Worm (Caenorhabditis elegans) whole organism, L2 larva: ENCODE results near the gene C11H1.9.

ENCODE experiments used
- C34F6.9 ChIP-seq: fragments of 150-350 bp; optimal IDR thresholded peaks from 2 replicates; lab custom pipeline; 2014; ENCODE audit warnings: missing biosample characterization, missing genetic modification characterization
- F13H6.1 ChIP-seq: sonication (generic microtip); optimal IDR thresholded peaks from 2 replicates; lab custom pipeline; 2016; ENCODE audit warnings: missing genetic modification characterization, missing compliant biosample characterization
- R02D3.7 ChIP-seq: fragments of 150-350 bp; optimal IDR thresholded peaks from 2 replicates; lab custom pipeline; 2014; ENCODE audit warnings: missing biosample characterization, missing genetic modification characterization
- ZK546.5 ChIP-seq: sonication (generic microtip); optimal IDR thresholded peaks from 2 replicates; lab custom pipeline; 2017; ENCODE audit warnings: missing biosample characterization, missing genetic modification characterization
- alr-1 ChIP-seq: fragments of 150-350 bp; optimal IDR thresholded peaks from 2 replicates; lab custom pipeline; 2014; ENCODE audit warnings: missing biosample characterization, missing genetic modification characterization
- ama-1 ChIP-seq: fragments of 150-350 bp; optimal IDR thresholded peaks from 2 replicates; lab custom pipeline; 2018; ENCODE audit warnings: inconsistent platforms
- blmp-1 ChIP-seq: sonication (generic microtip); optimal IDR thresholded peaks from 2 replicates; lab custom pipeline; 2017; ENCODE audit warnings: missing genetic modification characterization, mild to moderate bottlenecking, missing compliant biosample characterization, antibody characterized with exemption, moderate library complexity; ENCODE audit not compliant: insufficient read depth
- ceh-82 ChIP-seq: fragments of 150-350 bp; optimal IDR thresholded peaks from 2 replicates; lab custom pipeline; 2014; ENCODE audit warnings: missing biosample characterization, missing genetic modification characterization
- crh-2 ChIP-seq: sonication (generic microtip); optimal IDR thresholded peaks from 2 replicates; lab custom pipeline; 2017; ENCODE audit warnings: missing biosample characterization, missing genetic modification characterization
- egl-27 ChIP-seq: sonication (generic microtip); optimal IDR thresholded peaks from 3 replicates; lab custom pipeline; 2017; ENCODE audit warnings: missing biosample characterization, missing genetic modification reagents, missing genetic modification characterization
- elt-1 ChIP-seq: fragments of 150-350 bp; optimal IDR thresholded peaks from 2 replicates; lab custom pipeline; 2014; ENCODE audit warnings: missing biosample characterization, missing genetic modification characterization
- elt-3 ChIP-seq: sonication (generic microtip); optimal IDR thresholded peaks from 2 replicates; lab custom pipeline; 2017; ENCODE audit warnings: missing biosample characterization, missing genetic modification characterization
- fos-1 ChIP-seq: fragments of 150-350 bp; optimal IDR thresholded peaks from 2 replicates; lab custom pipeline; 2014; ENCODE audit warnings: missing biosample characterization, missing genetic modification characterization
- gmeb-1 ChIP-seq: fragments of 150-350 bp; optimal IDR thresholded peaks from 2 replicates; lab custom pipeline; 2014; ENCODE audit warnings: missing biosample characterization, missing genetic modification characterization
- lin-11 ChIP-seq: fragments of 150-350 bp; sonication (generic microtip); optimal IDR thresholded peaks from 2 replicates; lab custom pipeline; 2014; ENCODE audit warnings: missing biosample characterization, missing genetic modification characterization, inconsistent platforms, mixed read lengths
- lin-13 ChIP-seq: fragments of 150-350 bp; optimal IDR thresholded peaks from 2 replicates; lab custom pipeline; 2014; ENCODE audit warnings: missing biosample characterization, missing genetic modification reagents, missing genetic modification characterization
- lin-39 ChIP-seq: fragments of 150-350 bp; optimal IDR thresholded peaks from 2 replicates; lab custom pipeline; 2014; ENCODE audit warnings: missing biosample characterization, missing genetic modification reagents, missing genetic modification characterization
- mab-5 ChIP-seq: fragments of 150-350 bp; optimal IDR thresholded peaks from 2 replicates; lab custom pipeline; 2014; ENCODE audit warnings: missing biosample characterization, missing genetic modification characterization
- mdl-1 ChIP-seq, 2 experiments: fragments of 150-350 bp in 1 of 2; sonication (generic microtip) in 1 of 2; optimal IDR thresholded peaks; 2 replicates each; lab custom pipeline; 2017; ENCODE audit warnings: missing biosample characterization in 2 of 2, missing genetic modification characterization in 2 of 2
- nhr-10 ChIP-seq: sonication (generic microtip); optimal IDR thresholded peaks from 2 replicates; lab custom pipeline; 2017; ENCODE audit warnings: missing biosample characterization, missing genetic modification characterization
- nhr-11 ChIP-seq: fragments of 150-350 bp; optimal IDR thresholded peaks from 2 replicates; lab custom pipeline; 2014; ENCODE audit warnings: missing biosample characterization, missing genetic modification characterization
- nhr-129 ChIP-seq: fragments of 150-350 bp; optimal IDR thresholded peaks from 2 replicates; lab custom pipeline; 2014; ENCODE audit warnings: missing biosample characterization, missing genetic modification characterization
- nhr-21 ChIP-seq: fragments of 150-350 bp; optimal IDR thresholded peaks from 2 replicates; lab custom pipeline; 2014; ENCODE audit warnings: missing biosample characterization, missing genetic modification characterization
- nhr-237 ChIP-seq: fragments of 150-350 bp; optimal IDR thresholded peaks from 2 replicates; lab custom pipeline; 2014; ENCODE audit warnings: missing biosample characterization, missing genetic modification characterization
- nhr-25 ChIP-seq: fragments of 150-350 bp; sonication (generic microtip); optimal IDR thresholded peaks from 3 replicates; lab custom pipeline; 2014; ENCODE audit warnings: missing biosample characterization, missing genetic modification characterization
- nhr-6 ChIP-seq: fragments of 150-350 bp; optimal IDR thresholded peaks from 2 replicates; lab custom pipeline; 2014; ENCODE audit warnings: missing biosample characterization, missing genetic modification characterization
- skn-1 ChIP-seq: sonication (generic microtip); optimal IDR thresholded peaks from 2 replicates; lab custom pipeline; 2017; ENCODE audit warnings: missing biosample characterization, missing genetic modification characterization
- sma-9 ChIP-seq, 2 experiments: fragments of 150-350 bp in 1 of 2; sonication (generic microtip) in 1 of 2; optimal IDR thresholded peaks; 2 replicates each; lab custom pipeline; 2014 to 2016; ENCODE audit warnings: missing genetic modification characterization in 2 of 2, mild to moderate bottlenecking in 1 of 2, missing biosample characterization in 1 of 2, missing compliant biosample characterization in 1 of 2, missing genetic modification reagents in 1 of 2, moderate library complexity in 1 of 2
- unc-39 ChIP-seq: fragments of 150-350 bp; optimal IDR thresholded peaks from 2 replicates; lab custom pipeline; 2014; ENCODE audit warnings: missing biosample characterization, missing genetic modification characterization
- unc-55 ChIP-seq: fragments of 150-350 bp; sonication (generic microtip); optimal IDR thresholded peaks from 3 replicates; lab custom pipeline; 2014; ENCODE audit warnings: missing biosample characterization, missing genetic modification reagents, missing genetic modification characterization
- unc-62 ChIP-seq: fragments of 150-350 bp; optimal IDR thresholded peaks from 2 replicates; lab custom pipeline; 2014; ENCODE audit warnings: missing biosample characterization, missing genetic modification reagents, missing genetic modification characterization
- zag-1 ChIP-seq: fragments of 150-350 bp; optimal IDR thresholded peaks from 2 replicates; lab custom pipeline; 2014; ENCODE audit warnings: missing biosample characterization, missing genetic modification characterization
- ztf-1 ChIP-seq: fragments of 200-800 bp; sonication (Bioruptor generic); conservative IDR thresholded peaks from 2 replicates; pipeline ENCODE4 v1.3.6; 2022; ENCODE audit warnings: missing genetic modification characterization, missing compliant biosample characterization

The C11H1.9 gene

ce11 chrX:14355034-14355433 is 34.8 kb upstream of the C11H1.9 start:
- TF ChIP-seq lin-11 (tag; lab: Kevin White, UChicago) (no peak), nhr-237 (tag; lab: Kevin White, UChicago) (no peak), alr-1 (no peak), gmeb-1 (tag; lab: Kevin White, UChicago) (no peak), mdl-1 (tag; optimal IDR thresholded peaks at IDR 0.05; lab: Kevin White, UChicago) (no peak), skn-1 (no peak), R02D3.7 (tag; lab: Kevin White, UChicago) (no peak), unc-39 (tag; lab: Kevin White, UChicago) (no peak), elt-3 (no peak), ama-1 (lab: Kevin White, UChicago) (no peak), F13H6.1 (no peak), unc-62 (no peak), egl-27 (tag; lab: Kevin White, UChicago) (no peak), nhr-21 (no peak), mab-5 (tag; lab: Kevin White, UChicago) (no peak)

ce11 chrX:14349690-14350168 is 29.5 kb upstream of the C11H1.9 start, which contains the start of gene wdr-5.2:
wdr-5.2 (plus strand) TSS chrX:14350118.
- TF ChIP-seq zag-1 (tag; lab: Kevin White, UChicago), result no peak
- peak; percentile 21 for TF ChIP-seq crh-2 (tag; lab: Kevin White, UChicago)
- TF ChIP-seq unc-55 (GFP tag; lab: Kevin White, UChicago), result peak; percentile 67
- peak; percentile 53 for TF ChIP-seq C34F6.9
- peak; percentile 10 for TF ChIP-seq lin-13 (GFP tag; lab: Kevin White, UChicago)
- TF ChIP-seq nhr-25 (tag; lab: Kevin White, UChicago), result no peak
- no peak for TF ChIP-seq ztf-1 (GFP tag; lab: Robert Waterston, UW)
- peak; percentile 4 for TF ChIP-seq sma-9 (GFP tag; optimal IDR thresholded peaks at IDR 0.05; lab: Kevin White, UChicago)
- no peak for TF ChIP-seq sma-9 (tag; optimal IDR thresholded peaks at IDR 0.05; lab: Kevin White, UChicago)
- TF ChIP-seq fos-1 (tag; lab: Kevin White, UChicago), result no peak
- no peak for TF ChIP-seq nhr-21

- TF ChIP-seq nhr-6 (tag; lab: Kevin White, UChicago), result no peak
Observed at ce11 chrX:14347573-14347972, 27.4 kb upstream of the C11H1.9 start, which contains the start of gene K04G11.3. K04G11.3 (minus strand) TSS chrX:14347673.

ce11 chrX:14340381-14340780 is 20.2 kb upstream of the C11H1.9 start, which contains the start of gene sel-7:
sel-7 (minus strand) TSS chrX:14340481.
- TF ChIP-seq unc-39 (tag; lab: Kevin White, UChicago) (no peak), R02D3.7 (tag; lab: Kevin White, UChicago) (no peak), crh-2 (tag; lab: Kevin White, UChicago) (no peak), alr-1 (no peak), ZK546.5 (tag; lab: Kevin White, UChicago) (no peak), nhr-129 (tag; lab: Kevin White, UChicago) (no peak), egl-27 (tag; lab: Kevin White, UChicago) (no peak), blmp-1 (tag; lab: Kevin White, UChicago) (no peak), lin-11 (tag; lab: Kevin White, UChicago) (no peak), fos-1 (tag; lab: Kevin White, UChicago) (no peak), nhr-10 (tag; lab: Kevin White, UChicago) (no peak), nhr-25 (tag; lab: Kevin White, UChicago) (no peak), nhr-21 (no peak), elt-1 (tag; lab: Kevin White, UChicago) (no peak), unc-55 (GFP tag; lab: Kevin White, UChicago) (no peak), zag-1 (tag; lab: Kevin White, UChicago) (no peak)

- no peak for TF ChIP-seq sma-9 (GFP tag; optimal IDR thresholded peaks at IDR 0.05; lab: Kevin White, UChicago)
- no peak for TF ChIP-seq sma-9 (tag; optimal IDR thresholded peaks at IDR 0.05; lab: Kevin White, UChicago)
- TF ChIP-seq mab-5 (tag; lab: Kevin White, UChicago), result no peak
- no peak for TF ChIP-seq ceh-82
- TF ChIP-seq nhr-11 (tag; lab: Kevin White, UChicago), result no peak
- TF ChIP-seq crh-2 (tag; lab: Kevin White, UChicago), result no peak
- TF ChIP-seq lin-39 (tag; lab: Kevin White, UChicago), result no peak
- TF ChIP-seq nhr-6 (tag; lab: Kevin White, UChicago), result no peak
- TF ChIP-seq alr-1, result no peak
- TF ChIP-seq egl-27 (tag; lab: Kevin White, UChicago), result no peak
- TF ChIP-seq zag-1 (tag; lab: Kevin White, UChicago), result no peak
- no peak for TF ChIP-seq fos-1 (tag; lab: Kevin White, UChicago)
- TF ChIP-seq lin-13 (GFP tag; lab: Kevin White, UChicago), result no peak
- no peak for TF ChIP-seq unc-62
- TF ChIP-seq lin-11 (tag; lab: Kevin White, UChicago), result no peak
- no peak for TF ChIP-seq mdl-1 (tag; optimal IDR thresholded peaks at IDR 0.05; lab: Kevin White, UChicago)
Observed at ce11 chrX:14339723-14340122, 19.5 kb upstream of the C11H1.9 start.
